Worm (Caenorhabditis elegans): ENCODE measurements around the gene F32D8.12.

F32D8.12 gene

DNA sequence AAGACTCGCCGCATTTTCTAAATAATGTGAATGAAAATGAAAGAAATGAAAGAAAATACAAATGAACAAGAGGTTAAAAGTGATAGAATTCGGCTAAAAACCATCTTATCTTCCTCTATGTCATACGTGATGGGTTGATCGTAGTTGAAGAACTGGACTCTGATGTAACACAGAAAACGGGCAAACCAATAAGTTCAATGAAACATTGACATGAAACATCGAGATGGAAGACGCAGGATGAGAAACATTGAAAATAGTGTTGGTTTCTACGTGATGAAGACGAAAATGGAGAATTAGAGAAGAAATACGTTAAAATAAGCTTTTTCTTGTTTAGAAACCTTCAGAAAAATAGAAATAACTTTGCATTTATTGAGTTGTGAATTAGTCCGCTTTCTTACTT, at the start of gene F32D8.12:
TSS of gene F32D8.12 (minus strand) at position 48 of the 400 bp plus-strand sequence.
- TF ChIP-seq unc-55 (GFP tag; optimal IDR thresholded peaks at IDR 0.05) (peak; percentile 20), ama-1 (optimal IDR thresholded peaks at IDR 0.05) (no peak), lin-39 (tag; optimal IDR thresholded peaks at IDR 0.05) (no peak), ceh-82 (tag; optimal IDR thresholded peaks at IDR 0.05) (no peak), lin-11 (tag; optimal IDR thresholded peaks at IDR 0.05) (no peak), egl-27 (tag; optimal IDR thresholded peaks at IDR 0.05) (no peak), ztf-4 (tag; optimal IDR thresholded peaks at IDR 0.05) (no peak), unc-62 (GFP tag; optimal IDR thresholded peaks at IDR 0.05) (no peak), lin-13 (GFP tag; optimal IDR thresholded peaks at IDR 0.05) (no peak), ztf-1 (GFP tag; conservative IDR thresholded peaks at IDR 0.05) (no peak), crh-2 (tag; optimal IDR thresholded peaks at IDR 0.05) (peak; percentile 34), blmp-1 (tag; optimal IDR thresholded peaks at IDR 0.05; ENCODE audit: insufficient read depth) (peak; percentile 13), nhr-12 (tag; optimal IDR thresholded peaks at IDR 0.05) (no peak), nhr-23 (tag; optimal IDR thresholded peaks at IDR 0.05) (no peak), lsy-2 (tag; optimal IDR thresholded peaks at IDR 0.05) (peak in 1 of 2 experiments; percentile 55), zag-1 (tag; optimal IDR thresholded peaks at IDR 0.05) (no peak), elt-3 (tag; optimal IDR thresholded peaks at IDR 0.05) (no peak), mbf-1 (tag; optimal IDR thresholded peaks at IDR 0.05) (no peak), ztf-11 (tag; optimal IDR thresholded peaks at IDR 0.05) (no peak), elt-1 (tag; optimal IDR thresholded peaks at IDR 0.05) (no peak), nhr-129 (tag; optimal IDR thresholded peaks at IDR 0.05) (peak; percentile 73), nhr-237 (tag; optimal IDR thresholded peaks at IDR 0.05) (no peak), nhr-21 (tag; optimal IDR thresholded peaks at IDR 0.05) (peak; percentile 64), fos-1 (tag; optimal IDR thresholded peaks at IDR 0.05) (peak; percentile 61), nhr-6 (tag; optimal IDR thresholded peaks at IDR 0.05) (no peak), nhr-25 (tag; optimal IDR thresholded peaks at IDR 0.05) (peak; percentile 42), aly-2 (tag; optimal IDR thresholded peaks at IDR 0.05) (no peak), nhr-77 (tag; optimal IDR thresholded peaks at IDR 0.05) (no peak), sem-4 (tag; optimal IDR thresholded peaks at IDR 0.05) (no peak), mab-5 (tag; optimal IDR thresholded peaks at IDR 0.05) (no peak), nhr-11 (tag; optimal IDR thresholded peaks at IDR 0.05) (no peak), sma-9 (GFP tag; optimal IDR thresholded peaks at IDR 0.05) (peak; percentile 18), sma-9 (tag; optimal IDR thresholded peaks at IDR 0.05) (no peak), sma-3 (GFP tag; optimal IDR thresholded peaks at IDR 0.05) (peak; percentile 6), R02D3.7 (tag; optimal IDR thresholded peaks at IDR 0.05) (no peak), peb-1 (tag; optimal IDR thresholded peaks at IDR 0.05) (no peak), mdl-1 (tag; optimal IDR thresholded peaks at IDR 0.05) (no peak), unc-39 (tag; optimal IDR thresholded peaks at IDR 0.05) (no peak), C34F6.9 (tag; optimal IDR thresholded peaks at IDR 0.05) (peak; percentile 49), snpc-4 (tag; optimal IDR thresholded peaks at IDR 0.05) (no peak), Y55F3AM.14 (GFP tag; optimal IDR thresholded peaks at IDR 0.05) (no peak), gmeb-1 (tag; optimal IDR thresholded peaks at IDR 0.05) (peak; percentile 51), F13H6.1 (tag; optimal IDR thresholded peaks at IDR 0.05) (peak; percentile 16), alr-1 (tag; optimal IDR thresholded peaks at IDR 0.05) (no peak), nhr-10 (tag; optimal IDR thresholded peaks at IDR 0.05) (no peak), skn-1 (tag; optimal IDR thresholded peaks at IDR 0.05) (no peak), ZK546.5 (tag; optimal IDR thresholded peaks at IDR 0.05) (no peak), dmd-4 (tag; optimal IDR thresholded peaks at IDR 0.05) (no peak), ceh-16 (tag; optimal IDR thresholded peaks at IDR 0.05) (no peak)
